Fruit fly (Drosophila melanogaster): ENCODE results near the gene LysRS.

DNA sequence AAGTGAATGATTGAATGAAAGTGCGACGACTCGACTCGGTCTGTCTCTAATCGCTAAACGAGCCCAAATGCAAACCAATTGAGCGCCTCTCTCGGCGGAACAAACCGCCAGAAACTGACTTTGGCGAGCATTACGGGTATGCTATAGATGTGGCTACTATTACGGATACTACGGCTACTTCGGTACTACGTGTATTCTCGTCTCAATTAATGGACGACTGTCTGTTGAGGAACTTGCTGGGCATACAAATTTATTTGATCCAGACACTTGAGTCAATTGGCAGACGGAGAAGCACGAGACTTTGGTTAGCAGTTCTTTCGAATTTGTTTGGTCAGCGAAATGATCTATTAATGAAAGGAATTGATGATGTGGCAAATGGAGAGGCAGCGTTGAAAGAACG, 14.2 kb downstream of the LysRS start:
- TF ChIP-seq Pif1A (GFP tag; optimal IDR thresholded peaks at IDR 0.05) (no peak), CG34367 (tag; optimal IDR thresholded peaks at IDR 0.05) (no peak), Pif1B (GFP tag; optimal IDR thresholded peaks at IDR 0.05) (no peak), CG12605 (GFP tag; IDR thresholded peaks at IDR 0.05) (no peak), fd96Ca (GFP tag; IDR thresholded peaks at IDR 0.05) (no peak), D1 (tag; optimal IDR thresholded peaks at IDR 0.05) (no peak), rn (GFP tag; IDR thresholded peaks at IDR 0.05) (no peak), Snoo (tag; optimal IDR thresholded peaks at IDR 0.05) (no peak), gl (tag; optimal IDR thresholded peaks at IDR 0.05) (no peak), CG32121 (GFP tag; IDR thresholded peaks at IDR 0.05) (no peak), EcR (GFP tag; optimal IDR thresholded peaks at IDR 0.05) (no peak), CG8159 (tag; optimal IDR thresholded peaks at IDR 0.05) (no peak)
